Worm (Caenorhabditis elegans) whole organism, L2 larva: Measurements from ENCODE around the gene prx-3.

Source experiments
- C34F6.9 ChIP-seq: fragments of 150-350 bp; optimal IDR thresholded peaks from 2 replicates; lab custom pipeline; 2014; ENCODE audit warnings: missing biosample characterization, missing genetic modification characterization
- F13H6.1 ChIP-seq: sonication (generic microtip); optimal IDR thresholded peaks from 2 replicates; lab custom pipeline; 2016; ENCODE audit warnings: missing genetic modification characterization, missing compliant biosample characterization
- Y55F3AM.14 ChIP-seq: fragments of 200-800 bp; sonication (Bioruptor generic); optimal IDR thresholded peaks from 2 replicates; lab custom pipeline; 2018; ENCODE audit warnings: mild to moderate bottlenecking, missing genetic modification characterization, missing compliant biosample characterization
- ZK546.5 ChIP-seq: sonication (generic microtip); optimal IDR thresholded peaks from 2 replicates; lab custom pipeline; 2017; ENCODE audit warnings: missing biosample characterization, missing genetic modification characterization
- alr-1 ChIP-seq: fragments of 150-350 bp; optimal IDR thresholded peaks from 2 replicates; lab custom pipeline; 2014; ENCODE audit warnings: missing biosample characterization, missing genetic modification characterization
- aly-2 ChIP-seq: fragments of 150-350 bp; optimal IDR thresholded peaks from 2 replicates; lab custom pipeline; 2014; ENCODE audit warnings: missing biosample characterization, missing genetic modification characterization
- ama-1 ChIP-seq: fragments of 150-350 bp; optimal IDR thresholded peaks from 2 replicates; lab custom pipeline; 2018; ENCODE audit warnings: inconsistent platforms
- blmp-1 ChIP-seq: sonication (generic microtip); optimal IDR thresholded peaks from 2 replicates; lab custom pipeline; 2017; ENCODE audit warnings: missing genetic modification characterization, mild to moderate bottlenecking, missing compliant biosample characterization, antibody characterized with exemption, moderate library complexity; ENCODE audit not compliant: insufficient read depth
- ceh-16 ChIP-seq: fragments of 150-350 bp; optimal IDR thresholded peaks from 2 replicates; lab custom pipeline; 2014; ENCODE audit warnings: missing biosample characterization, missing genetic modification characterization
- ceh-82 ChIP-seq: fragments of 150-350 bp; optimal IDR thresholded peaks from 2 replicates; lab custom pipeline; 2014; ENCODE audit warnings: missing biosample characterization, missing genetic modification characterization
- crh-2 ChIP-seq: sonication (generic microtip); optimal IDR thresholded peaks from 2 replicates; lab custom pipeline; 2017; ENCODE audit warnings: missing biosample characterization, missing genetic modification characterization
- dmd-4 ChIP-seq: sonication (generic microtip); optimal IDR thresholded peaks from 2 replicates; lab custom pipeline; 2017; ENCODE audit warnings: missing biosample characterization, missing genetic modification characterization
- elt-3 ChIP-seq: sonication (generic microtip); optimal IDR thresholded peaks from 2 replicates; lab custom pipeline; 2017; ENCODE audit warnings: missing biosample characterization, missing genetic modification characterization
- fos-1 ChIP-seq: fragments of 150-350 bp; optimal IDR thresholded peaks from 2 replicates; lab custom pipeline; 2014; ENCODE audit warnings: missing biosample characterization, missing genetic modification characterization
- gmeb-1 ChIP-seq: fragments of 150-350 bp; optimal IDR thresholded peaks from 2 replicates; lab custom pipeline; 2014; ENCODE audit warnings: missing biosample characterization, missing genetic modification characterization
- lin-11 ChIP-seq: fragments of 150-350 bp; sonication (generic microtip); optimal IDR thresholded peaks from 2 replicates; lab custom pipeline; 2014; ENCODE audit warnings: missing biosample characterization, missing genetic modification characterization, inconsistent platforms, mixed read lengths
- lin-13 ChIP-seq: fragments of 150-350 bp; optimal IDR thresholded peaks from 2 replicates; lab custom pipeline; 2014; ENCODE audit warnings: missing biosample characterization, missing genetic modification reagents, missing genetic modification characterization
- lin-39 ChIP-seq: fragments of 150-350 bp; optimal IDR thresholded peaks from 2 replicates; lab custom pipeline; 2014; ENCODE audit warnings: missing biosample characterization, missing genetic modification reagents, missing genetic modification characterization
- lsy-2 ChIP-seq, 2 experiments: fragments of 150-350 bp in 1 of 2; sonication (generic microtip) in 1 of 2; optimal IDR thresholded peaks; 2 replicates each; lab custom pipeline; 2014 to 2017; ENCODE audit warnings: missing biosample characterization in 2 of 2, missing genetic modification characterization in 2 of 2
- mab-5 ChIP-seq: fragments of 150-350 bp; optimal IDR thresholded peaks from 2 replicates; lab custom pipeline; 2014; ENCODE audit warnings: missing biosample characterization, missing genetic modification characterization
- mbf-1 ChIP-seq: sonication (generic microtip); optimal IDR thresholded peaks from 2 replicates; lab custom pipeline; 2017; ENCODE audit warnings: missing biosample characterization, missing genetic modification characterization
- mdl-1 ChIP-seq, 2 experiments: fragments of 150-350 bp in 1 of 2; sonication (generic microtip) in 1 of 2; optimal IDR thresholded peaks; 2 replicates each; lab custom pipeline; 2017; ENCODE audit warnings: missing biosample characterization in 2 of 2, missing genetic modification characterization in 2 of 2
- nhr-10 ChIP-seq: sonication (generic microtip); optimal IDR thresholded peaks from 2 replicates; lab custom pipeline; 2017; ENCODE audit warnings: missing biosample characterization, missing genetic modification characterization
- nhr-11 ChIP-seq: fragments of 150-350 bp; optimal IDR thresholded peaks from 2 replicates; lab custom pipeline; 2014; ENCODE audit warnings: missing biosample characterization, missing genetic modification characterization
- nhr-12 ChIP-seq: fragments of 150-350 bp; optimal IDR thresholded peaks from 2 replicates; lab custom pipeline; 2014; ENCODE audit warnings: missing biosample characterization, missing genetic modification characterization
- nhr-129 ChIP-seq: fragments of 150-350 bp; optimal IDR thresholded peaks from 2 replicates; lab custom pipeline; 2014; ENCODE audit warnings: missing biosample characterization, missing genetic modification characterization
- nhr-21 ChIP-seq: fragments of 150-350 bp; optimal IDR thresholded peaks from 2 replicates; lab custom pipeline; 2014; ENCODE audit warnings: missing biosample characterization, missing genetic modification characterization
- nhr-23 ChIP-seq: fragments of 150-350 bp; optimal IDR thresholded peaks from 2 replicates; lab custom pipeline; 2014; ENCODE audit warnings: missing biosample characterization, missing genetic modification reagents, missing genetic modification characterization
- nhr-237 ChIP-seq: fragments of 150-350 bp; optimal IDR thresholded peaks from 2 replicates; lab custom pipeline; 2014; ENCODE audit warnings: missing biosample characterization, missing genetic modification characterization
- nhr-25 ChIP-seq: fragments of 150-350 bp; sonication (generic microtip); optimal IDR thresholded peaks from 3 replicates; lab custom pipeline; 2014; ENCODE audit warnings: missing biosample characterization, missing genetic modification characterization
- nhr-6 ChIP-seq: fragments of 150-350 bp; optimal IDR thresholded peaks from 2 replicates; lab custom pipeline; 2014; ENCODE audit warnings: missing biosample characterization, missing genetic modification characterization
- nhr-77 ChIP-seq: fragments of 150-350 bp; optimal IDR thresholded peaks from 2 replicates; lab custom pipeline; 2014; ENCODE audit warnings: missing biosample characterization, missing genetic modification characterization
- peb-1 ChIP-seq: fragments of 150-350 bp; optimal IDR thresholded peaks from 2 replicates; lab custom pipeline; 2014; ENCODE audit warnings: missing biosample characterization, missing genetic modification characterization
- sem-4 ChIP-seq: fragments of 150-350 bp; optimal IDR thresholded peaks from 2 replicates; lab custom pipeline; 2014; ENCODE audit warnings: missing biosample characterization, missing genetic modification reagents, missing genetic modification characterization
- skn-1 ChIP-seq: sonication (generic microtip); optimal IDR thresholded peaks from 2 replicates; lab custom pipeline; 2017; ENCODE audit warnings: missing biosample characterization, missing genetic modification characterization
- sma-9 ChIP-seq, 2 experiments: fragments of 150-350 bp in 1 of 2; sonication (generic microtip) in 1 of 2; optimal IDR thresholded peaks; 2 replicates each; lab custom pipeline; 2014 to 2016; ENCODE audit warnings: missing genetic modification characterization in 2 of 2, mild to moderate bottlenecking in 1 of 2, missing biosample characterization in 1 of 2, missing compliant biosample characterization in 1 of 2, missing genetic modification reagents in 1 of 2, moderate library complexity in 1 of 2
- snpc-4 ChIP-seq: fragments of 150-350 bp; optimal IDR thresholded peaks from 2 replicates; lab custom pipeline; 2014; ENCODE audit warnings: missing biosample characterization, missing genetic modification characterization
- unc-39 ChIP-seq: fragments of 150-350 bp; optimal IDR thresholded peaks from 2 replicates; lab custom pipeline; 2014; ENCODE audit warnings: missing biosample characterization, missing genetic modification characterization
- unc-55 ChIP-seq: fragments of 150-350 bp; sonication (generic microtip); optimal IDR thresholded peaks from 3 replicates; lab custom pipeline; 2014; ENCODE audit warnings: missing biosample characterization, missing genetic modification reagents, missing genetic modification characterization
- unc-62 ChIP-seq: fragments of 150-350 bp; optimal IDR thresholded peaks from 2 replicates; lab custom pipeline; 2014; ENCODE audit warnings: missing biosample characterization, missing genetic modification reagents, missing genetic modification characterization
- zag-1 ChIP-seq: fragments of 150-350 bp; optimal IDR thresholded peaks from 2 replicates; lab custom pipeline; 2014; ENCODE audit warnings: missing biosample characterization, missing genetic modification characterization
- ztf-11 ChIP-seq: sonication (generic microtip); optimal IDR thresholded peaks from 2 replicates; lab custom pipeline; 2017; ENCODE audit warnings: missing biosample characterization, missing genetic modification characterization
- ztf-4 ChIP-seq: fragments of 150-350 bp; optimal IDR thresholded peaks from 2 replicates; lab custom pipeline; 2014; ENCODE audit warnings: missing biosample characterization, missing genetic modification characterization

Gene prx-3

DNA sequence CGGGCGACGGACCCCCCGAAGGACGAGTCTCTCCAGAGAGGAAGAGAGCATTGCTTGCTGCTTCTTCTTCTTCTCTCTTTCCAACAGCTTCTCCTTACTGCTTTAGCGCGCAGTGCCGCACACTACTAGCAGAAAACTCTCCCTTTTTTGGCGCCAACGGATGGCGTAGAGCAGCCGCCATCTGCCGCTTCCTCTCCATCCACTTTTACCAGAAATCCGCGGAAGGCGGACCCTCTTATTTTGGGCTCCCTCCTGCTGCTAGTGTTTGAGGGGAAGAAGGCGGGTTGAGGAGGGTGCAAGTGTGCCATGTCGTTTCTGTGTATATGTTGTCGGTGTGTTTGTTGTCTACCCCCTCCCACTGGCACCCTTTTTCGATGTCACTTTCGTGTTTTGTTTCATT, 21.7 kb upstream of the prx-3 start:
- peak; percentile 7 for TF ChIP-seq mab-5 (tag; lab: Kevin White, UChicago)
- peak; percentile 38 for TF ChIP-seq unc-55 (GFP tag; lab: Kevin White, UChicago)
- TF ChIP-seq zag-1 (tag; lab: Kevin White, UChicago), result peak; percentile 64
- no peak for TF ChIP-seq snpc-4
- no peak for TF ChIP-seq lin-11 (tag; lab: Kevin White, UChicago)
- TF ChIP-seq Y55F3AM.14 (GFP tag; lab: Kevin White, UChicago), result peak; percentile 58
- TF ChIP-seq C34F6.9 (tag; lab: Kevin White, UChicago), result no peak
- peak; percentile 1 for TF ChIP-seq lin-13 (GFP tag; lab: Kevin White, UChicago)
- no peak for TF ChIP-seq dmd-4
- no peak for TF ChIP-seq ama-1 (lab: Kevin White, UChicago)
- TF ChIP-seq F13H6.1 (tag; lab: Kevin White, UChicago), result peak; percentile 59
- TF ChIP-seq ztf-4 (tag; lab: Kevin White, UChicago), result no peak
- TF ChIP-seq fos-1 (tag; lab: Kevin White, UChicago), result no peak
- peak in 1 of 2 experiments; percentile 6 for TF ChIP-seq mdl-1 (tag; optimal IDR thresholded peaks at IDR 0.05; lab: Kevin White, UChicago)
- peak; percentile 8 for TF ChIP-seq crh-2 (tag; lab: Kevin White, UChicago)
- TF ChIP-seq, all 48 proteins: peak for 8

ce11 chrX:6129277-6129676, 16.6 kb upstream of the prx-3 start:
- TF ChIP-seq sma-9 (GFP tag; optimal IDR thresholded peaks at IDR 0.05; lab: Kevin White, UChicago) (peak; percentile 29), sma-9 (tag; optimal IDR thresholded peaks at IDR 0.05; lab: Kevin White, UChicago) (no peak), crh-2 (tag; lab: Kevin White, UChicago) (peak; percentile 55), F13H6.1 (tag; lab: Kevin White, UChicago) (peak; percentile 27), fos-1 (tag; lab: Kevin White, UChicago) (peak; percentile 62), nhr-129 (no peak)

DNA sequence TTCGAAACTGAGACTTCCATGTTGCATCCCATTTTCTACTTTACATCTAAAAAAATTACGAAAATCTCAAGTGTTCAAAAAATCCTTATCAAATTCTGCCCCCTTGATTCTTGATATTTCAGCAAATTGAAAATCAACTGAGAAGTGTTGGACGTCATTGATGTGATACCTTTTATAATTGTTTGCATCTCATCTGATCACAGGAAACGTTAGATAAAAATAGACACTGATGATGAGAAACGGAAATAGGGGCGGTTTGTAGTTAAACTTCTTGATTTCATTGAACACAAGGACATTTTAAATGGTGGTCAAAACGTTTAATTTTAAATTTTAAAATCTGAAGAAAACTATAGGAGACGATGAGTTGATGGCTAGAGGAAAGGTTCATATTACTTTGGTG, 16.1 kb upstream of the prx-3 start:
- TF ChIP-seq sma-9 (GFP tag; optimal IDR thresholded peaks at IDR 0.05; lab: Kevin White, UChicago), result peak; percentile 10
- TF ChIP-seq sma-9 (tag; optimal IDR thresholded peaks at IDR 0.05; lab: Kevin White, UChicago), result no peak
- no peak for TF ChIP-seq unc-62
- TF ChIP-seq, all 48 proteins: peak for 1

DNA sequence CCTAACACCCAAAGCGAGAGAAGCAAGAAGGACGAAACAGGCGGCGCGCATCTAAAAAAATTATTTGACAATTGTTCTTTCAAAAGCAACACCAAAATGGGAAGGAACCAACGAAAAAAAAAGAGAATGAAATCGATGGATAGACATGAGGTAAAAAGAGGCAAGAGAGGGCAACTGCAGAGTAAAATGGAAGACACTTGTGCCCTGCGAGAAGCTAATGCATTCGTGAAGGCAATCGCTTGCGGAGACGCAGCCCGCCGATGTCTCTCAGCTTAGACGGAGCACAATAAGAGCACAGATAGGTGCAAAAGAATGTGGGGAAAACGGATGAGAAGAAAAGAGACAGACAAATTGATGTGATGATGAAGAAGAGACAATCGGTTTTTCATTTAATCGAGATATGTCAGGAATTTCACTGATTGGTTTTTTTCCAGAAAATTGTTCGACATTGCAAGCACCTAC, 15.5 kb upstream of the prx-3 start, which contains the start of gene C15H9.9:
Gene C15H9.9, minus strand, starts transcription at position 51 of the 462 bp plus-strand sequence.
- no peak for TF ChIP-seq aly-2 (tag; lab: Kevin White, UChicago)
- TF ChIP-seq unc-39 (tag; lab: Kevin White, UChicago), result no peak
- TF ChIP-seq lin-39 (tag; lab: Kevin White, UChicago), result no peak
- no peak for TF ChIP-seq nhr-11 (tag; lab: Kevin White, UChicago)
- no peak for TF ChIP-seq lin-13 (GFP tag; lab: Kevin White, UChicago)
- no peak for TF ChIP-seq zag-1 (tag; lab: Kevin White, UChicago)
- TF ChIP-seq ztf-4 (tag; lab: Kevin White, UChicago), result no peak
- TF ChIP-seq mbf-1, result no peak
- TF ChIP-seq nhr-10 (tag; lab: Kevin White, UChicago), result no peak
- TF ChIP-seq gmeb-1 (tag; lab: Kevin White, UChicago), result no peak
- no peak for TF ChIP-seq blmp-1 (tag; lab: Kevin White, UChicago)
- TF ChIP-seq nhr-237 (tag; lab: Kevin White, UChicago), result no peak
- no peak for TF ChIP-seq ztf-11
- no peak for TF ChIP-seq nhr-21 (tag; lab: Kevin White, UChicago)
- TF ChIP-seq sem-4 (tag; lab: Kevin White, UChicago), result peak; percentile 17
- no peak for TF ChIP-seq crh-2 (tag; lab: Kevin White, UChicago)
- peak; percentile 24 for TF ChIP-seq sma-9 (GFP tag; optimal IDR thresholded peaks at IDR 0.05; lab: Kevin White, UChicago)
- no peak for TF ChIP-seq sma-9 (tag; optimal IDR thresholded peaks at IDR 0.05; lab: Kevin White, UChicago)
- no peak for TF ChIP-seq peb-1 (tag; lab: Kevin White, UChicago)
- TF ChIP-seq elt-3 (tag; lab: Kevin White, UChicago), result no peak
- TF ChIP-seq mab-5 (tag; lab: Kevin White, UChicago), result no peak
- no peak for TF ChIP-seq nhr-12 (tag; lab: Kevin White, UChicago)
- no peak for TF ChIP-seq ama-1 (lab: Kevin White, UChicago)
- no peak for TF ChIP-seq nhr-77 (tag; lab: Kevin White, UChicago)
- no peak for TF ChIP-seq ceh-82 (tag; lab: Kevin White, UChicago)
- no peak for TF ChIP-seq ceh-16 (tag; lab: Kevin White, UChicago)
- TF ChIP-seq mdl-1 (tag; optimal IDR thresholded peaks at IDR 0.05; lab: Kevin White, UChicago), result no peak
- TF ChIP-seq alr-1, result no peak
- TF ChIP-seq Y55F3AM.14 (GFP tag; lab: Kevin White, UChicago), result no peak
- no peak for TF ChIP-seq unc-62
- no peak for TF ChIP-seq nhr-23
- no peak for TF ChIP-seq snpc-4
- peak; percentile 58 for TF ChIP-seq nhr-129
- TF ChIP-seq skn-1 (tag; lab: Kevin White, UChicago), result no peak
- peak; percentile 25 for TF ChIP-seq F13H6.1 (tag; lab: Kevin White, UChicago)
- no peak for TF ChIP-seq nhr-25 (tag; lab: Kevin White, UChicago)
- peak; percentile 22 for TF ChIP-seq unc-55 (GFP tag; lab: Kevin White, UChicago)
- peak in 1 of 2 experiments; percentile 29 for TF ChIP-seq lsy-2 (tag; optimal IDR thresholded peaks at IDR 0.05; lab: Kevin White, UChicago)
- TF ChIP-seq fos-1 (tag; lab: Kevin White, UChicago), result no peak
- TF ChIP-seq lin-11 (tag; lab: Kevin White, UChicago), result no peak
- TF ChIP-seq nhr-6 (tag; lab: Kevin White, UChicago), result no peak
- TF ChIP-seq C34F6.9 (tag; lab: Kevin White, UChicago), result peak; percentile 47
- no peak for TF ChIP-seq ZK546.5 (tag; lab: Kevin White, UChicago)
